Worm (Caenorhabditis elegans) whole organism, L1 larva: ENCODE measurements around the gene chil-3.
A peak's percentile ranks its signal among the peaks of the same experiment; 100 is the strongest.

ENCODE experiments used
- C04F5.9 ChIP-seq: sonication (generic microtip); optimal IDR thresholded peaks from 2 replicates; lab custom pipeline; 2016; ENCODE audit warnings: missing genetic modification characterization, missing compliant biosample characterization
- Y116A8C.19 ChIP-seq: sonication (generic microtip); optimal IDR thresholded peaks from 2 replicates; lab custom pipeline; 2016; ENCODE audit warnings: missing compliant biosample characterization, missing genetic modification characterization, borderline replicate concordance
- aha-1 ChIP-seq: fragments of 150-350 bp; optimal IDR thresholded peaks from 2 replicates; lab custom pipeline; 2014; ENCODE audit warnings: missing biosample characterization, missing genetic modification characterization
- alr-1 ChIP-seq: fragments of 200-800 bp; sonication (Bioruptor generic); optimal IDR thresholded peaks from 2 replicates; lab custom pipeline; 2018; ENCODE audit warnings: borderline replicate concordance, mild to moderate bottlenecking, missing genetic modification characterization, missing compliant biosample characterization
- blmp-1 ChIP-seq: fragments of 150-350 bp; optimal IDR thresholded peaks from 2 replicates; lab custom pipeline; 2014; ENCODE audit warnings: missing biosample characterization, missing genetic modification characterization
- ceh-82 ChIP-seq, 3 experiments: fragments of 150-350 bp in 1 of 3; sonication (generic microtip) in 2 of 3; optimal IDR thresholded peaks; 2 replicates each; lab custom pipeline; 2014 to 2017; ENCODE audit warnings: missing biosample characterization in 3 of 3, missing genetic modification characterization in 3 of 3
- ceh-88 ChIP-seq: fragments of 200-800 bp; sonication (Bioruptor generic); IDR thresholded peaks from 2 replicates; pipeline ENCODE4 v1.3.6; 2022; ENCODE audit warnings: missing genetic modification characterization, missing compliant biosample characterization
- ceh-90 ChIP-seq: sonication (generic microtip); optimal IDR thresholded peaks from 2 replicates; lab custom pipeline; 2016; ENCODE audit warnings: missing genetic modification characterization, missing compliant biosample characterization
- efl-3 ChIP-seq: fragments of 200-800 bp; sonication (Bioruptor generic); optimal IDR thresholded peaks from 2 replicates; lab custom pipeline; 2018; ENCODE audit warnings: mild to moderate bottlenecking, missing genetic modification characterization, missing compliant biosample characterization
- egl-27 ChIP-seq, 2 experiments: fragments of 150-350 bp in 1 of 2; sonication (generic microtip); optimal IDR thresholded peaks; 3 replicates each; lab custom pipeline; 2017 to 2018; ENCODE audit warnings: missing biosample characterization in 2 of 2, missing genetic modification characterization in 2 of 2, missing genetic modification reagents in 2 of 2
- elt-3 ChIP-seq, 6 experiments: fragments of 150-350 bp in 1 of 6; sonication (generic microtip); optimal IDR thresholded peaks; 2 replicates each; lab custom pipeline; 2017 to 2018; ENCODE audit warnings: missing biosample characterization in 6 of 6, missing genetic modification characterization in 6 of 6, inconsistent platforms in 1 of 6
- ets-5 ChIP-seq: fragments of 200-800 bp; sonication (Bioruptor generic); IDR thresholded peaks from 2 replicates; pipeline ENCODE4 v1.3.6; 2022; ENCODE audit warnings: missing genetic modification characterization, missing compliant biosample characterization
- fkh-8 ChIP-seq: sonication (generic microtip); optimal IDR thresholded peaks from 2 replicates; lab custom pipeline; 2016; ENCODE audit warnings: mild to moderate bottlenecking, missing genetic modification characterization, missing compliant biosample characterization
- fos-1 ChIP-seq: fragments of 150-350 bp; optimal IDR thresholded peaks from 2 replicates; lab custom pipeline; 2014; ENCODE audit warnings: missing biosample characterization, missing genetic modification characterization
- grh-1 ChIP-seq: fragments of 200-800 bp; sonication (Bioruptor generic); IDR thresholded peaks from 2 replicates; pipeline ENCODE4 v1.3.6; 2022; ENCODE audit warnings: missing genetic modification reagents, missing genetic modification characterization, missing compliant biosample characterization
- hlh-17 ChIP-seq: fragments of 200-800 bp; sonication (Bioruptor generic); optimal IDR thresholded peaks from 2 replicates; lab custom pipeline; 2018; ENCODE audit warnings: missing genetic modification characterization, mild to moderate bottlenecking, missing compliant biosample characterization, moderate library complexity, borderline replicate concordance
- hlh-4 ChIP-seq: sonication (generic microtip); optimal IDR thresholded peaks from 2 replicates; lab custom pipeline; 2016; ENCODE audit warnings: mild to moderate bottlenecking, missing genetic modification characterization, missing compliant biosample characterization
- hpl-2 ChIP-seq: fragments of 150-350 bp; optimal IDR thresholded peaks from 2 replicates; lab custom pipeline; 2014; ENCODE audit warnings: missing biosample characterization, missing genetic modification reagents, missing genetic modification characterization
- irx-1 ChIP-seq: sonication (generic microtip); optimal IDR thresholded peaks from 2 replicates; lab custom pipeline; 2016; ENCODE audit warnings: missing genetic modification characterization, missing compliant biosample characterization
- isw-1 ChIP-seq: fragments of 200-800 bp; sonication (Bioruptor generic); IDR thresholded peaks from 2 replicates; pipeline ENCODE4 v1.3.6; 2022; ENCODE audit warnings: missing genetic modification characterization, missing compliant biosample characterization
- mab-9 ChIP-seq: fragments of 200-800 bp; sonication (Bioruptor generic); IDR thresholded peaks from 2 replicates; pipeline ENCODE4 v1.3.6; 2022; ENCODE audit warnings: missing genetic modification reagents, missing genetic modification characterization, missing compliant biosample characterization
- nhr-20 ChIP-seq: sonication (generic microtip); optimal IDR thresholded peaks from 2 replicates; lab custom pipeline; 2016; ENCODE audit warnings: mild to moderate bottlenecking, missing genetic modification characterization, missing compliant biosample characterization
- nhr-85 ChIP-seq: sonication (generic microtip); peaks from one replicate; lab custom pipeline; 2016; ENCODE audit warnings: missing genetic modification characterization, inconsistent platforms, missing compliant biosample characterization
- nhr-90 ChIP-seq: sonication (generic microtip); optimal IDR thresholded peaks from 2 replicates; lab custom pipeline; 2016; ENCODE audit warnings: mild to moderate bottlenecking, missing genetic modification characterization, missing compliant biosample characterization; ENCODE audit not compliant: poor library complexity
- rnt-1 ChIP-seq: sonication (generic microtip); optimal IDR thresholded peaks from 2 replicates; lab custom pipeline; 2016; ENCODE audit warnings: mild to moderate bottlenecking, missing genetic modification characterization, moderate library complexity, missing compliant biosample characterization
- snpc-4 ChIP-seq: fragments of 150-350 bp; optimal IDR thresholded peaks from 2 replicates; lab custom pipeline; 2014; ENCODE audit warnings: missing biosample characterization, missing genetic modification characterization
- sptf-1 ChIP-seq: fragments of 150-350 bp; optimal IDR thresholded peaks from 2 replicates; lab custom pipeline; 2014; ENCODE audit warnings: missing biosample characterization, missing genetic modification characterization
- sup-37 ChIP-seq: fragments of 200-800 bp; sonication (Bioruptor generic); optimal IDR thresholded peaks from 2 replicates; lab custom pipeline; 2018; ENCODE audit warnings: mild to moderate bottlenecking, missing genetic modification characterization, missing compliant biosample characterization
- swsn-7 ChIP-seq: sonication (generic microtip); optimal IDR thresholded peaks from 2 replicates; lab custom pipeline; 2016; ENCODE audit warnings: missing genetic modification characterization, missing compliant biosample characterization
- tbx-2 ChIP-seq: sonication (generic microtip); optimal IDR thresholded peaks from 2 replicates; lab custom pipeline; 2016; ENCODE audit warnings: missing genetic modification characterization, missing compliant biosample characterization
- unc-30 ChIP-seq: sonication (generic microtip); optimal IDR thresholded peaks from 2 replicates; lab custom pipeline; 2017; ENCODE audit warnings: missing biosample characterization, missing genetic modification characterization
- vab-15 ChIP-seq: sonication (generic microtip); optimal IDR thresholded peaks from 2 replicates; lab custom pipeline; 2017; ENCODE audit warnings: missing genotype, mild to moderate bottlenecking, missing genetic modification characterization, missing compliant biosample characterization

The chil-3 gene

DNA sequence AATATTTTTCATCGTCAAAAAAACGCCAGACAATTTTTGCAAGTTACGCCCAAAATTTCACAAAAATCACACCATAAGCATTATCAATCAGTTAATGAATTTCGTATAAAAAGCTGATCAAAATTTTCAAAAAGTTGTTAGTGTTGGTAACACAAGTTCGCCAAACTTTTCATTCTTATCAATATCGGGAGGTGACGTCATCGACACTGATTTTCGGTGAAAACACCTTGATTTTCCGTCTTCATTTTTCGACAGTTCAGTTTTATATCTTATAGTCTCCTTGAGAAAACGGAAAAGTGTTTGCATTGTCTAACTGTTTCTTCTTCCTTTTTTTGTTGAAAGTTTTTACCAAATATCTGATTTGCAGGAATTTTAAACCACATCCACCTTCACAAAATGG, 19.5 kb upstream of the chil-3 start, which contains the start of gene C08H9.15:
C08H9.15 (plus strand) TSS at position 368 of the 400 bp plus-strand sequence.
- TF ChIP-seq nhr-85 (peak; percentile 61), blmp-1 (peak; percentile 85), ets-5 (GFP tag; lab: Robert Waterston, UW) (no peak), elt-3 (tag; optimal IDR thresholded peaks at IDR 0.05; lab: Kevin White, UChicago) (peak in 4 of 6 experiments; percentile 16 to 64 (median 45))
- TF ChIP-seq, all 84 proteins: peak for 3

DNA sequence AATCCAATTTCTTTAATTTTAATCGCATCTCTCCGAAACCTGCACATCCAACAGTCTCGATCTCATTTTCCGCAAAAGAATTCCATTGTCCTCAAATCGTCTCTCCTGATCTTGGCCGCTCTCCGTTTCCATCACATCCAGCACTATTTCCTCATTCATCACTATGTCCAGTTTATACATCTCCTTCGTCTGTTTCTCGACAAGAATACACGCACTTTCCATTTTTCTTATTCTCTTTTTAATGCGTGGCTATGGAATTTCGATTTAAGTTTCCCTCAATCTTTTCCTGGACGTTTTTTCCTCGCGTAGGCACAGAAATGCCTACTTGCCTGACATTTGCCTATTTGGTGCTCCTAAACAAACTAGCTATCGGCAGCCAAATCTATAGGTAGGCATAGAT, 18.5 kb upstream of the chil-3 start:
- no peak for TF ChIP-seq vab-15 (tag; lab: Kevin White, UChicago)
- TF ChIP-seq rnt-1 (tag; lab: Kevin White, UChicago) = no peak
- no peak for TF ChIP-seq tbx-2 (tag; lab: Kevin White, UChicago)
- no peak for TF ChIP-seq ceh-82 (tag; optimal IDR thresholded peaks at IDR 0.05; lab: Kevin White, UChicago)
- no peak for TF ChIP-seq isw-1
- TF ChIP-seq blmp-1 = peak; percentile 97

DNA sequence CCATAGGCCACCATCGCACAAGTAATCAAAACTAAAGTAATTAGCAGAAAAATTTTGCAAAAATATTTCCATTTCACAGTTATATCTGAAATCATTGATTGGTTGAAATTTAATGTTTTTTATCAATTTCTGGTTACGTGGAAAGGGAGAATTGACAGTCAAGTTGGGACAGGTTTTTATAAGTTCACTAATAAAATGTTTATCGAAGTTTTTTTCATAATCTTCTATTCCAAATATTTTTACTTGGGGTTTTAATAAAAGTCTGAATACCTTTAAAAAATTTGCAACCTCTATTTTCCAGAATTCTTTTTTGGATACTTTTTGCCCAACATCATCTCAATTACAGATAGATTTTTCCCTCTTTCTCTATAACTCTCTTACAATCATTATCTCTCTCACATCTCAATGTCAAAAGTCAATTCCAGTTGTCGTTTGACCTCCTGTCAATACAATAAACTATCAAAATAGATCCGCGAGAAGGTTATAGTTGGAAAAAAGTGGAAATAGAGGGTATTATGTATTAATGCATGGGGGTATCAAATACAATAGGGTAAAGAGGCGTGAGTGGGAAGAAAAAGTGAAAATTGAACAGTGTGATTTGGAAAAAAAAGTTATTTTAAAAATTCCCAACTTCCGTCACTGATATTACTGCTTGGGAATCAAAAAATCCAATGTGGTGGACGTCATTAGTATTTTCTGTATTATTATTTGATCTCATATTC, 13.4 kb upstream of the chil-3 start, which contains the start of the genes chil-2 and ctsa-3.2:
chil-2 (minus strand) TSS at position 101 of the 722 bp plus-strand sequence.
ctsa-3.2 (plus strand) TSS at position 672 of the 722 bp plus-strand sequence.
- TF ChIP-seq egl-27 (tag; optimal IDR thresholded peaks at IDR 0.05; lab: Kevin White, UChicago) (no peak), hlh-4 (no peak), aha-1 (tag; lab: Kevin White, UChicago) (no peak), vab-15 (tag; lab: Kevin White, UChicago) (no peak), mab-9 (no peak)

DNA sequence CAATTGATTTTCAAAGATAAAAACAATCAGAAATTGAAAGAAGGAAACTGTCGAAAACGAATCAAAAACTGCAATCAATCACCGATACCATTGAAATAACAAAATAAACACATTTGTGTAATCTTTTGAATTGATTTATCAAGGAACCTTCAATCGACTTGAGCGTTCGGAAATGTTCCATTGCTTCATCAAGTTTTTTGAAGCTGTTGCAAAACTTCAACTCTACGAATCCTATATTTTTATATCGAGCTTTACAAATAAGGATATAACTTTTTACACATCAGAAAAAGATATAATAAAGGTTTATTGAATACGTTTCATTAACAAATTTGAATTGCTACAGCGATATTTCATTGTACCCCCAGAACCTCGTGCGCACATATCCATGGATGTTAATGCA, 11.7 kb upstream of the chil-3 start, which contains the start of gene chil-8:
chil-8 (minus strand) TSS at position 101 of the 400 bp plus-strand sequence.
- no peak for TF ChIP-seq swsn-7 (tag; lab: Kevin White, UChicago)
- TF ChIP-seq irx-1 = no peak
- TF ChIP-seq isw-1 = no peak
- no peak for TF ChIP-seq fos-1 (tag; lab: Kevin White, UChicago)
- no peak for TF ChIP-seq snpc-4
- no peak for TF ChIP-seq nhr-20 (tag; lab: Kevin White, UChicago)
- no peak for TF ChIP-seq Y116A8C.19 (tag; lab: Kevin White, UChicago)
- TF ChIP-seq ceh-90 (tag; lab: Kevin White, UChicago) = no peak
- TF ChIP-seq sptf-1 (tag; lab: Kevin White, UChicago) = no peak

DNA sequence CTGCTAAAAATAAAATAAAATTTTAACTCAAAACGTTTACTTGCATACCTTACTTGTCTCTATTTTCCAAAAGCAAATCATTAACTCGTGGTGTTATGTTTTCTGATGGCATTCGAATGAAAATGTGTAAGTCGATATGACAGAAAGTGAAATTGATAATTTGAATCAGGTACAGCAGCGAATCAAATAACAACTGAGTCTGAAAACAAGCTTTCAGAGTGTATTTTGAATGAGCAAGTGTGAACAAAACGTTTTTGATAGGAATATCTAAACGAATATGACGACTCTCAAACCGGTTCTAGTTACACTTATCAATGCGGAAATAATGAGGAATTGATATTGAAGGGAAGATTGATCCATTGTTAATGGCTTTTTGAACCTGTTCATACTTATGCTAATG, 9.8 kb upstream of the chil-3 start, which contains the start of gene chil-7:
chil-7 (minus strand) TSS at position 112 of the 400 bp plus-strand sequence.
- TF ChIP-seq hpl-2 (GFP tag; lab: Kevin White, UChicago) = no peak
- no peak for TF ChIP-seq Y116A8C.19 (tag; lab: Kevin White, UChicago)
- TF ChIP-seq efl-3 (GFP tag; lab: Kevin White, UChicago) = no peak
- no peak for TF ChIP-seq hlh-17 (GFP tag; lab: Kevin White, UChicago)
- no peak for TF ChIP-seq fkh-8 (tag; lab: Kevin White, UChicago)
- no peak for TF ChIP-seq sup-37 (GFP tag; lab: Kevin White, UChicago)
- TF ChIP-seq C04F5.9 (tag; lab: Kevin White, UChicago) = no peak
- no peak for TF ChIP-seq unc-30 (tag; lab: Kevin White, UChicago)
- no peak for TF ChIP-seq ceh-88 (GFP tag; lab: Robert Waterston, UW)
- TF ChIP-seq nhr-85 = no peak
- TF ChIP-seq rnt-1 (tag; lab: Kevin White, UChicago) = no peak
- TF ChIP-seq alr-1 (tag; lab: Kevin White, UChicago) = no peak
- TF ChIP-seq nhr-90 (tag; lab: Kevin White, UChicago) = no peak
- no peak for TF ChIP-seq swsn-7 (tag; lab: Kevin White, UChicago)
- no peak for TF ChIP-seq grh-1 (GFP tag; lab: Robert Waterston, UW)
